Fruit fly (Drosophila melanogaster) whole organism, wandering third instar larva: ENCODE measurements around the gene defl.
A peak's percentile ranks its signal among the peaks of the same experiment; 100 is the strongest.

Experiments
- CG32264 ChIP-seq: fragments of 200-800 bp; sonication (Bioruptor generic); optimal IDR thresholded peaks from 2 replicates; lab custom pipeline; 2016; ENCODE audit warnings: missing biosample characterization, missing genetic modification characterization
- CG9705 ChIP-seq: fragments of 200-800 bp; sonication (Bioruptor generic); optimal IDR thresholded peaks from 2 replicates; lab custom pipeline; 2018; ENCODE audit warnings: missing biosample characterization, mild to moderate bottlenecking, missing genetic modification characterization
- CrebA ChIP-seq: fragments of 200-800 bp; sonication (Bioruptor generic); optimal IDR thresholded peaks from 2 replicates; lab custom pipeline; 2016; ENCODE audit warnings: missing biosample characterization, mild to moderate bottlenecking, missing genetic modification characterization, borderline replicate concordance
- Dfd ChIP-seq: fragments of >200 bp; optimal IDR thresholded peaks from 2 replicates; lab custom pipeline; 2017; ENCODE audit warnings: missing biosample characterization, missing genetic modification characterization
- Dif ChIP-seq: fragments of 200-275, 200-300 bp; sonication (Bioruptor generic); optimal IDR thresholded peaks from 2 replicates; lab custom pipeline; 2018; ENCODE audit warnings: missing biosample characterization, missing genetic modification characterization; ENCODE audit not compliant: partially characterized antibody
- GATAd ChIP-seq: sonication (Bioruptor generic); optimal IDR thresholded peaks from 2 replicates; lab custom pipeline; 2016; ENCODE audit warnings: missing biosample characterization, missing genetic modification characterization
- HLH106 ChIP-seq: fragments of 200-800 bp; optimal IDR thresholded peaks from 3 replicates; lab custom pipeline; 2019; ENCODE audit warnings: missing biosample characterization, mild to moderate bottlenecking, missing genetic modification characterization, moderate library complexity
- Hnf4 ChIP-seq: fragments of 200-800 bp; sonication (Bioruptor generic); optimal IDR thresholded peaks from 2 replicates; lab custom pipeline; 2016; ENCODE audit warnings: missing biosample characterization, mild to moderate bottlenecking, missing genetic modification characterization
- Hr78 ChIP-seq: fragments of >200 bp; optimal IDR thresholded peaks from 2 replicates; lab custom pipeline; 2017; ENCODE audit warnings: missing biosample characterization, missing genetic modification characterization
- Hr83 ChIP-seq: fragments of 200-300 bp; sonication (Bioruptor generic); optimal IDR thresholded peaks from 2 replicates; lab custom pipeline; 2016; ENCODE audit warnings: missing biosample characterization, mild to moderate bottlenecking, missing genetic modification characterization, moderate library complexity; ENCODE audit not compliant: poor library complexity, severe bottlenecking
- Jra ChIP-seq: sonication (Bioruptor generic); optimal IDR thresholded peaks from 2 replicates; lab custom pipeline; 2016; ENCODE audit warnings: missing biosample characterization, missing genetic modification characterization
- Myc ChIP-seq: fragments of >200 bp; optimal IDR thresholded peaks from 2 replicates; lab custom pipeline; 2017
- N ChIP-seq: fragments of >200 bp; optimal IDR thresholded peaks from 2 replicates; lab custom pipeline; 2018; ENCODE audit warnings: missing biosample characterization, missing external identifiers, missing genetic modification characterization
- OdsH ChIP-seq: fragments of 200-800 bp; sonication (Bioruptor generic); optimal IDR thresholded peaks from 2 replicates; lab custom pipeline; 2016; ENCODE audit warnings: missing biosample characterization, mild to moderate bottlenecking, missing genetic modification characterization
- Rel ChIP-seq, 2 experiments: fragments of 200-800 bp; sonication (Bioruptor generic) in 1 of 2; optimal IDR thresholded peaks; 2 replicates in 1 of 2; 3 replicates in 1 of 2; lab custom pipeline; 2016 to 2019; ENCODE audit warnings: mild to moderate bottlenecking in 2 of 2, missing biosample characterization in 2 of 2, missing genetic modification characterization in 2 of 2, moderate library complexity in 1 of 2
- Sp1 ChIP-seq: fragments of 200-800 bp; sonication (Bioruptor generic); optimal IDR thresholded peaks from 3 replicates; lab custom pipeline; 2019; ENCODE audit warnings: missing biosample characterization, mild to moderate bottlenecking, missing genetic modification characterization, moderate library complexity
- Vsx2 ChIP-seq: fragments of 200-300, 225-300 bp; sonication (Bioruptor generic); optimal IDR thresholded peaks from 2 replicates; lab custom pipeline; 2018; ENCODE audit warnings: missing biosample characterization, missing genetic modification characterization; ENCODE audit not compliant: partially characterized antibody
- br ChIP-seq: fragments of 200-800 bp; sonication (Bioruptor generic); optimal IDR thresholded peaks from 2 replicates; lab custom pipeline; 2016; ENCODE audit warnings: missing biosample characterization, missing genetic modification characterization
- brk ChIP-seq: fragments of 200-800 bp; sonication (Bioruptor generic); optimal IDR thresholded peaks from 2 replicates; lab custom pipeline; 2016; ENCODE audit warnings: missing biosample characterization, mild to moderate bottlenecking, missing genetic modification characterization
- dl ChIP-seq, 2 experiments: fragments of 175-275, 200-275 bp in 1 of 2; fragments of 200-275 bp in 1 of 2; sonication (Bioruptor generic); optimal IDR thresholded peaks; lab custom pipeline; 2018; ENCODE audit warnings: mild to moderate bottlenecking in 2 of 2, missing biosample characterization in 2 of 2, missing genetic modification characterization in 2 of 2, moderate library complexity in 2 of 2; ENCODE audit not compliant: partially characterized antibody in 2 of 2, insufficient read depth in 1 of 2
- dmrt93B ChIP-seq: fragments of 200-800 bp; sonication (Bioruptor generic); optimal IDR thresholded peaks from 2 replicates; lab custom pipeline; 2018; ENCODE audit warnings: missing biosample characterization, mild to moderate bottlenecking, missing genetic modification characterization
- dsf ChIP-seq: sonication (Bioruptor generic); optimal IDR thresholded peaks from 2 replicates; lab custom pipeline; 2016; ENCODE audit warnings: missing biosample characterization, missing genetic modification characterization, borderline replicate concordance
- foxo ChIP-seq, 2 experiments: fragments of 200-800 bp; sonication (Bioruptor generic); optimal IDR thresholded peaks; 2 replicates in 1 of 2; 3 replicates in 1 of 2; lab custom pipeline; 2016 to 2017; ENCODE audit warnings: missing biosample characterization in 2 of 2, missing genetic modification characterization in 2 of 2
- fru ChIP-seq: fragments of 200-800 bp; sonication (Bioruptor generic); optimal IDR thresholded peaks from 3 replicates; lab custom pipeline; 2016; ENCODE audit warnings: missing biosample characterization, mild to moderate bottlenecking, missing genetic modification characterization
- h ChIP-seq: fragments of 200-800 bp; sonication (Bioruptor generic); optimal IDR thresholded peaks from 3 replicates; lab custom pipeline; 2016; ENCODE audit warnings: missing biosample characterization, mild to moderate bottlenecking, missing genetic modification characterization
- jim ChIP-seq: fragments of 175-275, 200-325 bp; sonication (Bioruptor generic); optimal IDR thresholded peaks from 2 replicates; lab custom pipeline; 2016; ENCODE audit warnings: missing biosample characterization, mild to moderate bottlenecking, missing genetic modification characterization
- lola ChIP-seq: fragments of >200 bp; optimal IDR thresholded peaks from 2 replicates; lab custom pipeline; 2017; ENCODE audit warnings: missing biosample characterization, missing genetic modification characterization
- psq ChIP-seq: fragments of 200-800 bp; sonication (Bioruptor generic); optimal IDR thresholded peaks from 3 replicates; lab custom pipeline; 2017; ENCODE audit warnings: missing biosample characterization, mild to moderate bottlenecking, missing genetic modification characterization, moderate library complexity
- sv ChIP-seq: fragments of 200-800 bp; sonication (Bioruptor generic); optimal IDR thresholded peaks from 3 replicates; lab custom pipeline; 2016; ENCODE audit warnings: missing biosample characterization, missing genetic modification characterization
- tai ChIP-seq: sonication (Bioruptor generic); optimal IDR thresholded peaks from 2 replicates; lab custom pipeline; 2016; ENCODE audit warnings: missing biosample characterization, missing genetic modification characterization
- woc ChIP-seq: sonication (Bioruptor generic); optimal IDR thresholded peaks from 2 replicates; lab custom pipeline; 2016; ENCODE audit warnings: missing biosample characterization, mild to moderate bottlenecking, missing genetic modification characterization

defl gene

DNA sequence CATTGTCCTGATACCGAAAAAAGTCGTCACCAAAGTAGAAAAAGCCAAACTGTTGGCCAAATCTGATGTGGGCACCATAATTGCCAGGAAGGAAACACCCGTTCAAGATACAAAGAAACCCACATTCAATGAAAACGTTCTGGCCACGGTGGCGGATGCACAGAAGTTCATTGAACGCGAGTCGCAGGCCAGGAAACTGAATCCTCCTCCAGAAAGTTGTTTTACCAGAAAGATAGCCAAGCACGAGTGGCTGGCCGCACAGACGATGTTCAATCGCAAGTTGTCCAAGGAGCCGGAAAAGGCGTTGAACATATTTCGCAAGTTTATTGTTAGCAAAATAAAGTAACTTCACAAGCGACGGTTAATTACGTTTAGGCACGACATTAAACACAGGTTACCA is 3.1 kb upstream of the defl start:
- TF ChIP-seq woc (GFP tag; lab: Kevin White, UChicago) (no peak), lola (GFP tag; lab: Kevin White, UChicago) (no peak)

DNA sequence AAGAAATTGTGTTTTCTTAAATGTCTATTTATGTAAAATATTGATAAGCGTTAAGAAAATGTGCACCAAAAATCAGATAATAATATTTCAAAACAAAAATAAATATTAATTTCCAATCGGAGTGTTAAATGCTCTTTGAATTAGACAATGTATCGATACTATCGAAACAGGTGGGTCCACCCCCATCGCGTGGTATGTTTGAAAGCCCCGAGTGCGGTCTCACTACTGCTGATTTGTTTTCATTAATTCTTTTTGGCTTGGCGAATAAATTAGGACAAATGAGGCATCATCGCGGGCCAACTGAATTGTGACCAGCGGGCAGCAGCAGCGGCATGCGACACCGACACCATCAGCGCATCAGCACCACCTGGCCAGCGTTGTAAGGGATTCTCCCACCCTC is 3.5 kb downstream of the defl start, which contains the start of gene Naa60:
Naa60 (plus strand) TSS at position 189 of the 400 bp plus-strand sequence.
- TF ChIP-seq Hr78 (GFP tag; lab: Kevin White, UChicago): no peak
- no peak for TF ChIP-seq Hnf4
- TF ChIP-seq Rel (GFP tag; optimal IDR thresholded peaks at IDR 0.05; lab: Kevin White, UChicago): no peak
- TF ChIP-seq Rel (tag; optimal IDR thresholded peaks at IDR 0.05; lab: Kevin White, UChicago): peak; percentile 62
- TF ChIP-seq N: no peak
- TF ChIP-seq HLH106 (tag; lab: Kevin White, UChicago): peak; percentile 4
- no peak for TF ChIP-seq Myc
- no peak for TF ChIP-seq fru (GFP tag; lab: Kevin White, UChicago)

- TF ChIP-seq Dif (GFP tag; lab: Kevin White, UChicago) (peak; percentile 42), Rel (GFP tag; optimal IDR thresholded peaks at IDR 0.05; lab: Kevin White, UChicago) (no peak), Rel (tag; optimal IDR thresholded peaks at IDR 0.05; lab: Kevin White, UChicago) (peak; percentile 46), GATAd (GFP tag; lab: Kevin White, UChicago) (no peak), Sp1 (GFP tag; lab: Kevin White, UChicago) (no peak), sv (GFP tag; lab: Kevin White, UChicago) (no peak)
- TF ChIP-seq, all 38 proteins: peak for 2
Measured at dm6 chr3L:9729795-9730421, 6.7 kb downstream of the defl start, which contains the start of gene ATPsynB. TSS of gene ATPsynB (plus strand) at chr3L:9729999.

dm6 chr3L:9733563-9733962 is 10.3 kb downstream of the defl start, which contains the start of gene CG6749:
TSS of gene CG6749 (minus strand) at chr3L:9733807.
- TF ChIP-seq Hnf4 (no peak), fru (GFP tag; lab: Kevin White, UChicago) (no peak), Hr83 (GFP tag; lab: Kevin White, UChicago) (no peak), dsf (no peak), sv (GFP tag; lab: Kevin White, UChicago) (no peak), Rel (GFP tag; optimal IDR thresholded peaks at IDR 0.05; lab: Kevin White, UChicago) (no peak), Rel (tag; optimal IDR thresholded peaks at IDR 0.05; lab: Kevin White, UChicago) (peak; percentile 93), h (GFP tag; lab: Kevin White, UChicago) (no peak), Hr78 (GFP tag; lab: Kevin White, UChicago) (no peak), psq (GFP tag; lab: Kevin White, UChicago) (no peak), Dif (GFP tag; lab: Kevin White, UChicago) (peak; percentile 49), lola (GFP tag; lab: Kevin White, UChicago) (no peak)

DNA sequence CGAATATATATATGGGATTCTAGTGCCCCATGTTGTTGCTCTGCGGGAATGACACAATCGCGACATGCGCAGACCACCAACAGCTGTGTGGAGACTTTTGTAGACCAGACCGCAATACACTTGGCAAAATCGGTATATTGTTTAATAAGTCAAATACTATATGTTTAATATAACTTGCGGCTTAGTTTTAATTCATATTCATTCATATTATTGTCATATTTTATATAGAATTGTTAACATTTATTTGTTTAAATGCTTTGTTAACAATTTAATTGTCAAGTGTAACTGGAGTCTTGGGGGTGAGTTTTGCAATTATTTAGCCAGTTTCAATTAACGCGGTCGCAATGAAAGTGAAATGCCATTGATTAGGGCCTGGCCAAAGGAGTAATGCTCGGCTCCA is 16.4 kb downstream of the defl start:
- TF ChIP-seq CG9705 (GFP tag; lab: Kevin White, UChicago) (no peak), foxo (GFP tag; optimal IDR thresholded peaks at IDR 0.05; lab: Kevin White, UChicago) (peak in 1 of 2 experiments; percentile 33), Jra (GFP tag; lab: Kevin White, UChicago) (no peak), tai (GFP tag; lab: Kevin White, UChicago) (no peak), Sp1 (GFP tag; lab: Kevin White, UChicago) (no peak), Hr83 (GFP tag; lab: Kevin White, UChicago) (no peak), h (GFP tag; lab: Kevin White, UChicago) (peak; percentile 21), fru (GFP tag; lab: Kevin White, UChicago) (peak; percentile 19), HLH106 (tag; lab: Kevin White, UChicago) (peak; percentile 16), GATAd (GFP tag; lab: Kevin White, UChicago) (no peak), Hnf4 (no peak)

DNA sequence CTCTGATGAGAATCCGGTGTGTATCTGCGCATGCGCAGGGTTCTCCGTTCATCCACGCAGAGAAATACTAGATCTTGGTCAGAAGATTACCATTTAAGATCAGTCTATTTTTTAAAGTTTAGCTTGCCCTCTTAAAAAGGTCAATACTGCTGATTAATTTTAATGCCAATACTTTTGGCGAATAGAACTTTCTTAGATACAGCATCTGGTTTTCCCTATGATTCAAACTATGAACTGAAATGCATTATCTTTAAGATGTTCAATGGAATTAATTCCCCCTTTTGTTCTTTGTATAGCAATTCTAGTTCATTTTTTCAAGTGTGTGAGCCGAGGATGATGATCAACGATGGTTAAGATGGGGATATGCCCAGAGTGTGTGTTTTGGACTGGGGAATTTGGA is 19.1 kb downstream of the defl start:
- TF ChIP-seq Dfd (GFP tag; lab: Kevin White, UChicago): no peak
- no peak for TF ChIP-seq lola (GFP tag; lab: Kevin White, UChicago)
- no peak for TF ChIP-seq Rel (GFP tag; optimal IDR thresholded peaks at IDR 0.05; lab: Kevin White, UChicago)
- TF ChIP-seq Rel (tag; optimal IDR thresholded peaks at IDR 0.05; lab: Kevin White, UChicago): peak; percentile 6
- TF ChIP-seq CG9705 (GFP tag; lab: Kevin White, UChicago): peak; percentile 36
- TF ChIP-seq OdsH (GFP tag; lab: Kevin White, UChicago): peak; percentile 79
- TF ChIP-seq tai (GFP tag; lab: Kevin White, UChicago): no peak
- TF ChIP-seq HLH106 (tag; lab: Kevin White, UChicago): peak; percentile 87
- TF ChIP-seq Myc: no peak
- peak; percentile 26 for TF ChIP-seq brk (GFP tag; lab: Kevin White, UChicago)
- no peak for TF ChIP-seq GATAd (GFP tag; lab: Kevin White, UChicago)
- TF ChIP-seq dl (GFP tag; optimal IDR thresholded peaks at IDR 0.05; lab: Kevin White, UChicago; ENCODE audit: insufficient read depth in 1 of 2, partially characterized antibody in 2 of 2): no peak
- TF ChIP-seq dmrt93B: peak; percentile 77
- TF ChIP-seq Hnf4: peak; percentile 28
- peak; percentile 73 for TF ChIP-seq h (GFP tag; lab: Kevin White, UChicago)
- TF ChIP-seq Vsx2 (GFP tag; lab: Kevin White, UChicago): no peak
- peak; percentile 85 for TF ChIP-seq woc (GFP tag; lab: Kevin White, UChicago)
- peak; percentile 77 for TF ChIP-seq fru (GFP tag; lab: Kevin White, UChicago)
- TF ChIP-seq N: no peak
- no peak for TF ChIP-seq CG32264 (GFP tag; lab: Kevin White, UChicago)
- TF ChIP-seq Jra (GFP tag; lab: Kevin White, UChicago): no peak
- TF ChIP-seq foxo (GFP tag; optimal IDR thresholded peaks at IDR 0.05; lab: Kevin White, UChicago): peak in 1 of 2 experiments; percentile 66
- no peak for TF ChIP-seq CrebA (GFP tag; lab: Kevin White, UChicago)
- TF ChIP-seq jim (GFP tag; lab: Kevin White, UChicago): no peak
- no peak for TF ChIP-seq dsf
- TF ChIP-seq br (GFP tag; lab: Kevin White, UChicago): peak; percentile 70
- no peak for TF ChIP-seq Hr83 (GFP tag; lab: Kevin White, UChicago)
